Fruit fly (Drosophila melanogaster) whole organism, embryonic: ENCODE results near the gene CG43750.

Experiments
- CG14050 ChIP-seq: fragments of 200-800 bp; sonication (Bioruptor generic); IDR thresholded peaks from 3 replicates; pipeline ENCODE4 v1.3.6; 2022; ENCODE audit warnings: missing biosample characterization, missing genetic modification characterization
- Fer3 ChIP-seq: fragments of 200-800 bp; sonication (Bioruptor generic); optimal IDR thresholded peaks from 2 replicates; lab custom pipeline; 2018; ENCODE audit warnings: missing biosample characterization, mild to moderate bottlenecking, missing genetic modification characterization, moderate library complexity
- NK7.1 ChIP-seq: fragments of 200-800 bp; sonication (Bioruptor generic); optimal IDR thresholded peaks from 3 replicates; lab custom pipeline; 2016; ENCODE audit warnings: missing biosample characterization, missing genetic modification characterization
- NfI ChIP-seq: fragments of 200-800 bp; sonication (Bioruptor generic); optimal IDR thresholded peaks from 3 replicates; lab custom pipeline; 2018; ENCODE audit warnings: missing biosample characterization, mild to moderate bottlenecking, missing genetic modification characterization, moderate library complexity
- Xbp1 ChIP-seq: fragments of 200-800 bp; sonication (Bioruptor generic); optimal IDR thresholded peaks from 3 replicates; lab custom pipeline; 2016; ENCODE audit warnings: missing biosample characterization, mild to moderate bottlenecking, missing genetic modification characterization
- dysf ChIP-seq: fragments of 200-800 bp; sonication (Bioruptor generic); IDR thresholded peaks from 3 replicates; pipeline ENCODE4 v1.3.6; 2022; ENCODE audit warnings: missing biosample characterization, missing genetic modification characterization
- nerfin-2 ChIP-seq: fragments of 200-800 bp; sonication (Bioruptor generic); IDR thresholded peaks from 2 replicates; pipeline ENCODE4 v1.3.6; 2022; ENCODE audit warnings: missing biosample characterization, missing genetic modification characterization; ENCODE audit not compliant: partially characterized antibody

DNA sequence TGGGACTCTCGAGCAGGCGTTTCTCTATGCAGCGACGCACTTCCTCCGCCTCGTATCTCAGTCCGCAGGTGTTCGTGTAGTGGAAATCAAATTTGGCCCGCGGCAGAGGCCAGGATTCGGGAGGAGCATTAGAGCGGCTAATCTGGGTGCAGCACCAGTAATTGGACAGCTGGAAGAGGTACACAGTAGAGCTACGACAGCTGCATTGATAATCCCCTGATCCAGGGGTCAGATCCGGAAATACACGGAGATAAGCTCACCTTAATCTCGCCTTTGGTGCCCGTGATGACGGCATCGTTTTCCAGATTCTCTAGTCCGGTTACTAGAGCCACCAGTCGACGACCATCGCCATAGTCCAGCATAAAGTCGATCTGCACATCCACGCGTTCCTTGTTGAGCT is 20.1 kb downstream of the CG43750 start:
- TF ChIP-seq CG14050 (GFP tag; lab: Robert Waterston, UW) (no peak), Fer3 (tag; lab: Kevin White, UChicago) (no peak), Xbp1 (GFP tag; lab: Kevin White, UChicago) (no peak), nerfin-2 (GFP tag; lab: Robert Waterston, UW) (no peak), NK7.1 (GFP tag; lab: Kevin White, UChicago) (no peak), dysf (GFP tag; lab: Robert Waterston, UW) (no peak), NfI (GFP tag; lab: Kevin White, UChicago) (no peak)
